Fruit fly (Drosophila melanogaster): ENCODE results near the gene Or35a.

DNA sequence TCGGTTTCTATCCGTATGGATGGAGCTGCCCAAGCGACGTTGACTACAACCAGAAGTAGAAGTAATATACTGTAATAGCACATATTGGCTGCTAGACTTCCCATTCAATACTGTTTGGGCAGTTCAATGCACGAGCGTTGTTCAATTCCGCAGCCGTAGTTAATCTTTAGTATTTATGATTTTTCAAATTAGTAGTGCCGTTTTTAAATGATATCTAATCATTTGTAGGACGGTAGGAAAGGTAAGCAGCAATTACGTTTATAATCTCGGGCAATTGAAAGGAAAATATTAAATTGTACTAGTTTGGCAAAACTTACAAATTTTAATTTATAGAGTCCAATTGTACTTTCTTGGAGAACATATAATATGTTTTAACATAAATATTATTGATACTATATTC is 7.1 kb downstream of the Or35a start, which contains the start of gene CG15253:
- no peak for TF ChIP-seq vri (GFP tag; optimal IDR thresholded peaks at IDR 0.05)
- no peak for TF ChIP-seq Blimp-1 (GFP tag; optimal IDR thresholded peaks at IDR 0.05)
- TF ChIP-seq CG6808 (GFP tag; optimal IDR thresholded peaks at IDR 0.05), result no peak
- TF ChIP-seq CG8119 (GFP tag; IDR thresholded peaks at IDR 0.05), result no peak
- no peak for TF ChIP-seq fd85E (GFP tag; optimal IDR thresholded peaks at IDR 0.05)
- TF ChIP-seq CG11902 (GFP tag; optimal IDR thresholded peaks at IDR 0.05), result no peak
- no peak for TF ChIP-seq topi (GFP tag; optimal IDR thresholded peaks at IDR 0.05)
- no peak for TF ChIP-seq CG32006 (GFP tag; optimal IDR thresholded peaks at IDR 0.05)
- TF ChIP-seq Lpt (GFP tag; optimal IDR thresholded peaks at IDR 0.05), result no peak
- no peak for TF ChIP-seq Eip75B (GFP tag; optimal IDR thresholded peaks at IDR 0.05)
- no peak for TF ChIP-seq pdm3 (GFP tag; optimal IDR thresholded peaks at IDR 0.05)
- no peak for TF ChIP-seq CG3032 (tag; optimal IDR thresholded peaks at IDR 0.05)
- no peak for TF ChIP-seq Sox15 (GFP tag; optimal IDR thresholded peaks at IDR 0.05)
- TF ChIP-seq CG3919 (GFP tag; optimal IDR thresholded peaks at IDR 0.05), result no peak
